Fruit fly (Drosophila melanogaster) whole organism, embryonic: ENCODE measurements around the gene Non3.

Experiments
- CG10565 ChIP-seq: fragments of 200-800 bp; sonication (Bioruptor generic); optimal IDR thresholded peaks from 3 replicates; lab custom pipeline; 2016; ENCODE audit warnings: missing biosample characterization, mild to moderate bottlenecking, missing genetic modification characterization
- CG13287 ChIP-seq: fragments of 200-800 bp; sonication (Bioruptor generic); IDR thresholded peaks from 2 replicates; pipeline ENCODE4 v1.3.6; 2022; ENCODE audit warnings: missing biosample characterization, missing genetic modification characterization; ENCODE audit not compliant: partially characterized antibody
- CG13894 ChIP-seq: fragments of 200-800 bp; sonication (Bioruptor generic); optimal IDR thresholded peaks from 3 replicates; lab custom pipeline; 2018; ENCODE audit warnings: missing biosample characterization, mild to moderate bottlenecking, missing genetic modification characterization, moderate library complexity
- CG15269 ChIP-seq: fragments of 200-800 bp; sonication (Bioruptor generic); optimal IDR thresholded peaks from 2 replicates; lab custom pipeline; 2018; ENCODE audit warnings: missing biosample characterization, mild to moderate bottlenecking, missing genetic modification characterization, moderate library complexity
- CG15514 ChIP-seq: fragments of 200-800 bp; sonication (Bioruptor generic); optimal IDR thresholded peaks from 3 replicates; lab custom pipeline; 2017; ENCODE audit warnings: missing biosample characterization, missing genetic modification characterization, mild to moderate bottlenecking, moderate library complexity, missing genetic modification reagents
- CG30020 ChIP-seq: fragments of 200-800 bp; optimal IDR thresholded peaks from 2 replicates; lab custom pipeline; 2019; ENCODE audit warnings: missing biosample characterization, mild to moderate bottlenecking, missing genetic modification characterization, moderate library complexity
- CG31365 ChIP-seq: fragments of 200-800 bp; sonication (Bioruptor generic); optimal IDR thresholded peaks from 2 replicates; lab custom pipeline; 2018; ENCODE audit warnings: missing biosample characterization, mild to moderate bottlenecking, missing genetic modification characterization
- CG31388 ChIP-seq: fragments of 200-800 bp; sonication (Bioruptor generic); optimal IDR thresholded peaks from 2 replicates; lab custom pipeline; 2016; ENCODE audit warnings: missing biosample characterization, missing genetic modification characterization
- CG32532 ChIP-seq: fragments of 200-800 bp; sonication (Bioruptor generic); IDR thresholded peaks from 2 replicates; pipeline ENCODE4 v1.3.6; 2022; ENCODE audit warnings: missing biosample characterization, missing genetic modification characterization
- CG32772 ChIP-seq: fragments of 200-800 bp; sonication (Bioruptor generic); IDR thresholded peaks from 2 replicates; pipeline ENCODE4 v1.3.6; 2022; ENCODE audit warnings: missing biosample characterization, missing genetic modification characterization
- CG4360 ChIP-seq: fragments of 200-800 bp; sonication (Bioruptor generic); IDR thresholded peaks from 2 replicates; pipeline ENCODE4 v1.3.6; 2022; ENCODE audit warnings: missing biosample characterization, missing genetic modification characterization
- CG4617 ChIP-seq: fragments of 200-800 bp; sonication (Bioruptor generic); optimal IDR thresholded peaks from 3 replicates; lab custom pipeline; 2016; ENCODE audit warnings: missing biosample characterization, missing genetic modification characterization, borderline replicate concordance
- CG6683 ChIP-seq: fragments of 200-800 bp; sonication (Bioruptor generic); optimal IDR thresholded peaks from 2 replicates; lab custom pipeline; 2017; ENCODE audit warnings: missing biosample characterization, mild to moderate bottlenecking, missing genetic modification characterization, missing genetic modification reagents
- CG6765 ChIP-seq: fragments of 200-800 bp; sonication (Bioruptor generic); optimal IDR thresholded peaks from 3 replicates; lab custom pipeline; 2017; ENCODE audit warnings: missing biosample characterization, mild to moderate bottlenecking, missing genetic modification characterization
- CG9797 ChIP-seq: fragments of 200-800 bp; sonication (Bioruptor generic); optimal IDR thresholded peaks from 3 replicates; lab custom pipeline; 2018; ENCODE audit warnings: missing biosample characterization, mild to moderate bottlenecking, missing genetic modification characterization
- Camta ChIP-seq: fragments of 200-800 bp; sonication (Bioruptor generic); optimal IDR thresholded peaks from 2 replicates; lab custom pipeline; 2016; ENCODE audit warnings: missing biosample characterization, missing genetic modification characterization
- CkIIα-i1 ChIP-seq: fragments of 200-800 bp; sonication (Bioruptor generic); IDR thresholded peaks from 2 replicates; pipeline ENCODE4 v1.3.6; 2022; ENCODE audit warnings: missing biosample characterization, missing genetic modification characterization
- Dp ChIP-seq: fragments of 200-800 bp; sonication (Bioruptor generic); optimal IDR thresholded peaks from 2 replicates; lab custom pipeline; 2018; ENCODE audit warnings: missing biosample characterization, mild to moderate bottlenecking, missing genetic modification characterization, moderate library complexity
- E2f1 ChIP-seq: fragments of 200-800 bp; sonication (Bioruptor generic); IDR thresholded peaks from 2 replicates; pipeline ENCODE4 v1.3.6; 2022; ENCODE audit warnings: missing biosample characterization, missing genetic modification characterization
- HmgZ ChIP-seq: fragments of 200-800 bp; sonication (Bioruptor generic); optimal IDR thresholded peaks from 2 replicates; lab custom pipeline; 2018; ENCODE audit warnings: missing biosample characterization, mild to moderate bottlenecking, missing genetic modification characterization
- MBD-R2 ChIP-seq: fragments of 200-800 bp; sonication (Bioruptor generic); IDR thresholded peaks from 2 replicates; pipeline ENCODE4 v1.3.6; 2022; ENCODE audit warnings: missing biosample characterization, missing genetic modification characterization
- MESR4 ChIP-seq: fragments of 200-800 bp; sonication (Bioruptor generic); optimal IDR thresholded peaks from 2 replicates; lab custom pipeline; 2018; ENCODE audit warnings: missing biosample characterization, mild to moderate bottlenecking, missing genetic modification characterization, moderate library complexity
- Nf-YB ChIP-seq: fragments of 200-800 bp; sonication (Bioruptor generic); optimal IDR thresholded peaks from 3 replicates; lab custom pipeline; 2019; ENCODE audit warnings: missing biosample characterization, mild to moderate bottlenecking, missing genetic modification characterization, moderate library complexity
- Opbp ChIP-seq: fragments of 200-800 bp; sonication (Bioruptor generic); IDR thresholded peaks from 3 replicates; pipeline ENCODE4 v1.3.6; 2022; ENCODE audit warnings: missing biosample characterization, missing genetic modification characterization; ENCODE audit not compliant: partially characterized antibody
- Optix ChIP-seq: fragments of 200-800 bp; sonication (Bioruptor generic); IDR thresholded peaks from 3 replicates; pipeline ENCODE4 v1.3.6; 2022; ENCODE audit warnings: missing biosample characterization, missing genetic modification characterization
- PHDP ChIP-seq: fragments of 200-800 bp; sonication (Bioruptor generic); optimal IDR thresholded peaks from 3 replicates; lab custom pipeline; 2018; ENCODE audit warnings: missing biosample characterization, mild to moderate bottlenecking, missing genetic modification characterization, moderate library complexity
- Ptx1 ChIP-seq: fragments of 200-800 bp; sonication (Bioruptor generic); IDR thresholded peaks from 2 replicates; pipeline ENCODE4 v1.3.6; 2022; ENCODE audit warnings: missing biosample characterization, missing genetic modification characterization
- Tbp ChIP-seq: fragments of >200 bp; optimal IDR thresholded peaks from 2 replicates; lab custom pipeline; 2018; ENCODE audit warnings: missing biosample characterization, missing genetic modification characterization
- YL-1 ChIP-seq: fragments of 200-800 bp; sonication (Bioruptor generic); optimal IDR thresholded peaks from 3 replicates; lab custom pipeline; 2017; ENCODE audit warnings: missing biosample characterization, mild to moderate bottlenecking, missing genetic modification characterization
- amos ChIP-seq: fragments of 200-800 bp; sonication (Bioruptor generic); IDR thresholded peaks from 2 replicates; pipeline ENCODE4 v1.3.6; 2022; ENCODE audit warnings: missing biosample characterization, missing genetic modification characterization; ENCODE audit not compliant: partially characterized antibody
- ase ChIP-seq: fragments of 200-800 bp; sonication (Bioruptor generic); IDR thresholded peaks from 3 replicates; pipeline ENCODE4 v1.3.6; 2022; ENCODE audit warnings: missing biosample characterization, missing genetic modification characterization
- ash1 ChIP-seq: fragments of 200-800 bp; sonication (Bioruptor generic); optimal IDR thresholded peaks from 2 replicates; lab custom pipeline; 2018; ENCODE audit warnings: missing biosample characterization, mild to moderate bottlenecking, missing genetic modification characterization
- bab2 ChIP-seq: fragments of 200-800 bp; sonication (Bioruptor generic); optimal IDR thresholded peaks from 2 replicates; lab custom pipeline; 2016; ENCODE audit warnings: missing biosample characterization, missing genetic modification characterization
- bcd ChIP-seq: fragments of 200-800 bp; sonication (Bioruptor generic); optimal IDR thresholded peaks from 2 replicates; lab custom pipeline; 2017; ENCODE audit warnings: missing biosample characterization, mild to moderate bottlenecking, missing genetic modification characterization
- chm ChIP-seq: fragments of 200-800 bp; sonication (Bioruptor generic); IDR thresholded peaks from 2 replicates; pipeline ENCODE4 v1.3.6; 2022; ENCODE audit warnings: missing biosample characterization, missing genetic modification characterization
- crol ChIP-seq: fragments of 200-800 bp; sonication (Bioruptor generic); IDR thresholded peaks from 2 replicates; pipeline ENCODE4 v1.3.6; 2022; ENCODE audit warnings: missing biosample characterization, missing genetic modification characterization
- danr ChIP-seq: fragments of 200-800 bp; sonication (Bioruptor generic); IDR thresholded peaks from 2 replicates; pipeline ENCODE4 v1.3.6; 2022; ENCODE audit warnings: missing biosample characterization, missing genetic modification characterization
- ewg ChIP-seq: fragments of 200-800 bp; sonication (Bioruptor generic); optimal IDR thresholded peaks from 3 replicates; lab custom pipeline; 2017; ENCODE audit warnings: mild to moderate bottlenecking, missing biosample characterization, missing genetic modification reagents, missing genetic modification characterization
- fd102C ChIP-seq: fragments of 200-800 bp; sonication (Bioruptor generic); optimal IDR thresholded peaks from 2 replicates; lab custom pipeline; 2018; ENCODE audit warnings: missing biosample characterization, mild to moderate bottlenecking, missing genetic modification characterization, moderate library complexity
- gt ChIP-seq: fragments of 200-800 bp; sonication (Bioruptor generic); IDR thresholded peaks from 2 replicates; pipeline ENCODE4 v1.3.6; 2022; ENCODE audit warnings: missing biosample characterization, missing genetic modification characterization
- inv ChIP-seq: fragments of 200-800 bp; sonication (Bioruptor generic); IDR thresholded peaks from 2 replicates; pipeline ENCODE4 v1.3.6; 2022; ENCODE audit warnings: missing biosample characterization, missing genetic modification characterization; ENCODE audit not compliant: partially characterized antibody
- lola ChIP-seq, 3 experiments: fragments of >200 bp in 2 of 3; fragments of 200-800 bp in 1 of 3; sonication (Bioruptor generic) in 1 of 3; optimal IDR thresholded peaks; 2 replicates each; lab custom pipeline; 2017 to 2019; ENCODE audit warnings: missing biosample characterization in 3 of 3, missing genetic modification characterization in 3 of 3, mild to moderate bottlenecking in 1 of 3, moderate library complexity in 1 of 3
- nerfin-2 ChIP-seq: fragments of 200-800 bp; sonication (Bioruptor generic); IDR thresholded peaks from 2 replicates; pipeline ENCODE4 v1.3.6; 2022; ENCODE audit warnings: missing biosample characterization, missing genetic modification characterization; ENCODE audit not compliant: partially characterized antibody
- odd ChIP-seq: fragments of 200-800 bp; sonication (Bioruptor generic); optimal IDR thresholded peaks from 2 replicates; lab custom pipeline; 2017; ENCODE audit warnings: missing biosample characterization, mild to moderate bottlenecking, missing genetic modification characterization
- pzg ChIP-seq: fragments of 200-800 bp; sonication (Bioruptor generic); optimal IDR thresholded peaks from 3 replicates; lab custom pipeline; 2018; ENCODE audit warnings: missing biosample characterization, mild to moderate bottlenecking, missing genetic modification characterization, moderate library complexity
- rib ChIP-seq: fragments of 200-800 bp; sonication (Bioruptor generic); IDR thresholded peaks from 2 replicates; pipeline ENCODE4 v1.3.6; 2022; ENCODE audit warnings: missing biosample characterization, missing genetic modification characterization
- row ChIP-seq: fragments of 200-800 bp; sonication (Bioruptor generic); IDR thresholded peaks from 3 replicates; pipeline ENCODE4 v1.3.6; 2022; ENCODE audit warnings: missing biosample characterization, missing genetic modification characterization
- sens ChIP-seq: fragments of 200-800 bp; sonication (Bioruptor generic); peaks from one replicate; lab custom pipeline; 2016; ENCODE audit warnings: missing biosample characterization, missing genetic modification characterization
- sqz ChIP-seq: fragments of 200-800 bp; sonication (Bioruptor generic); optimal IDR thresholded peaks from 3 replicates; lab custom pipeline; 2018; ENCODE audit warnings: missing biosample characterization, mild to moderate bottlenecking, missing genetic modification characterization
- stwl ChIP-seq: fragments of 200-800 bp; sonication (Bioruptor generic); optimal IDR thresholded peaks from 3 replicates; lab custom pipeline; 2018; ENCODE audit warnings: missing biosample characterization, mild to moderate bottlenecking, missing genetic modification characterization, moderate library complexity
- trem ChIP-seq: fragments of 200-800 bp; optimal IDR thresholded peaks from 3 replicates; lab custom pipeline; 2019; ENCODE audit warnings: missing biosample characterization, mild to moderate bottlenecking, missing genetic modification characterization, moderate library complexity

Non3 gene

dm6 chr3R:18183244-18183643, 40.3 kb upstream of the Non3 start, which contains the start of gene cdm (continued):
- TF ChIP-seq lola (GFP tag; optimal IDR thresholded peaks at IDR 0.05; lab: Kevin White, UChicago) (no peak), chm (peak; percentile 52; the same call in 1 of the 2 replicates), ewg (GFP tag; lab: Kevin White, UChicago) (peak; percentile 62), CG15514 (GFP tag; lab: Kevin White, UChicago) (peak; percentile 80), stwl (peak; percentile 86), Ptx1 (GFP tag; lab: Robert Waterston, UW) (no peak), HmgZ (peak; percentile 4), sqz (GFP tag; lab: Kevin White, UChicago) (no peak), E2f1 (GFP tag; lab: Robert Waterston, UW) (peak; percentile 71; the same call in 1 of the 2 replicates), amos (GFP tag; lab: Robert Waterston, UW) (0 out of 2 replicates have a peak, but pooled peaks have one; percentile 3), YL-1 (GFP tag; lab: Kevin White, UChicago) (peak; percentile 42), rib (GFP tag; lab: Robert Waterston, UW) (peak; percentile 3; the same call in 1 of the 2 replicates), sens (GFP tag; lab: Kevin White, UChicago) (peak; percentile 20), CG9797 (peak; percentile 84), pzg (GFP tag; lab: Kevin White, UChicago) (peak; percentile 73), row (GFP tag; lab: Robert Waterston, UW) (peak; percentile 51), MESR4 (peak; percentile 94), Camta (GFP tag; lab: Kevin White, UChicago) (no peak), CkIIα-i1 (GFP tag; lab: Robert Waterston, UW) (no peak), Opbp (GFP tag; lab: Robert Waterston, UW) (peak; percentile 45; the same call in 1 of the 3 replicates), nerfin-2 (no peak), MBD-R2 (GFP tag; lab: Robert Waterston, UW) (peak; percentile 87), CG6765 (peak; percentile 6), CG6683 (no peak), bcd (peak; percentile 3), trem (tag; lab: Kevin White, UChicago) (peak; percentile 35), Dp (peak; percentile 82), CG15269 (tag; lab: Kevin White, UChicago) (no peak)
- TF ChIP-seq, all 482 proteins: peak for 41

- TF ChIP-seq amos (GFP tag; lab: Robert Waterston, UW) (peak; percentile 38; the same call in 1 of the 2 replicates), CG32772 (GFP tag; lab: Robert Waterston, UW) (no peak), Nf-YB (GFP tag; lab: Kevin White, UChicago) (peak; percentile 52), CG30020 (no peak), bab2 (GFP tag; lab: Kevin White, UChicago) (peak; percentile 59), CG4360 (no peak), gt (no peak), inv (GFP tag; lab: Robert Waterston, UW) (no peak), CG13287 (GFP tag; lab: Robert Waterston, UW) (peak; percentile 59), fd102C (GFP tag; lab: Kevin White, UChicago) (no peak), ase (peak; percentile 8; the same call in 1 of the 3 replicates), PHDP (tag; lab: Kevin White, UChicago) (peak; percentile 76), danr (GFP tag; lab: Robert Waterston, UW) (0 out of 2 replicates have a peak, but pooled peaks have one; percentile 10), ash1 (GFP tag; lab: Kevin White, UChicago) (no peak), odd (no peak), CG32532 (GFP tag; lab: Robert Waterston, UW) (peak; percentile 63), Optix (GFP tag; lab: Robert Waterston, UW) (no peak), crol (GFP tag; lab: Robert Waterston, UW) (no peak), CG31388 (GFP tag; lab: Kevin White, UChicago) (peak; percentile 29), CG10565 (GFP tag; lab: Kevin White, UChicago) (no peak), CG4617 (GFP tag; lab: Kevin White, UChicago) (peak; percentile 73), CG31365 (tag; lab: Kevin White, UChicago) (no peak), CG13894 (tag; lab: Kevin White, UChicago) (peak; percentile 69), Tbp (GFP tag; lab: Kevin White, UChicago) (no peak)
These were observed 38.1 kb upstream of the Non3 start, which contains the start of the genes Arp5 and CG7208 for dm6 chr3R:18185385-18185784. Gene Arp5 (plus strand): TSS chr3R:18185498. Gene CG7208 (minus strand): TSS chr3R:18185715.
